Fruit fly (Drosophila melanogaster) whole organism, embryonic: ENCODE measurements around the gene CG33795.

Source experiments
- Bdp1 ChIP-seq: fragments of 200-800 bp; sonication (Bioruptor generic); optimal IDR thresholded peaks from 3 replicates; lab custom pipeline; 2016; ENCODE audit warnings: missing biosample characterization, missing genetic modification characterization
- CG1024 ChIP-seq: fragments of 200-800 bp; sonication (Bioruptor generic); IDR thresholded peaks from 2 replicates; pipeline ENCODE4 v1.3.6; 2022; ENCODE audit warnings: missing biosample characterization, missing genetic modification characterization
- CG1529 ChIP-seq: fragments of 200-800 bp; sonication (Bioruptor generic); optimal IDR thresholded peaks from 3 replicates; lab custom pipeline; 2018; ENCODE audit warnings: missing biosample characterization, missing genetic modification characterization
- CG4424 ChIP-seq: fragments of 200-800 bp; sonication (Bioruptor generic); optimal IDR thresholded peaks from 3 replicates; lab custom pipeline; 2016; ENCODE audit warnings: missing biosample characterization, missing genetic modification characterization
- pzg ChIP-seq: fragments of 200-800 bp; sonication (Bioruptor generic); optimal IDR thresholded peaks from 3 replicates; lab custom pipeline; 2018; ENCODE audit warnings: missing biosample characterization, mild to moderate bottlenecking, missing genetic modification characterization, moderate library complexity
- sens-2 ChIP-seq: fragments of 200-800 bp; sonication (Bioruptor generic); IDR thresholded peaks from 2 replicates; pipeline ENCODE4 v1.3.6; 2022; ENCODE audit warnings: missing biosample characterization, missing genetic modification characterization

- TF ChIP-seq pzg (no peak), Bdp1 (no peak), CG1529 (GFP tag; lab: Kevin White, UChicago) (no peak), CG1024 (GFP tag; lab: Robert Waterston, UW) (no peak), sens-2 (GFP tag; lab: Robert Waterston, UW) (no peak), CG4424 (no peak)
These were observed 34.2 kb downstream of the CG33795 start for dm6 chr3L:16136819-16137553.
